Fruit fly (Drosophila melanogaster): Measurements from ENCODE around the gene bond.

dm6 chr3R:22518760-22519159, 31.7 kb upstream of the bond start:
- TF ChIP-seq N (GFP tag; optimal IDR thresholded peaks at IDR 0.05) (no peak), Hr83 (GFP tag; optimal IDR thresholded peaks at IDR 0.05; ENCODE audit: poor library complexity, severe bottlenecking) (no peak), Dif (GFP tag; optimal IDR thresholded peaks at IDR 0.05; ENCODE audit: partially characterized antibody) (no peak), OdsH (GFP tag; optimal IDR thresholded peaks at IDR 0.05) (no peak), pan (optimal IDR thresholded peaks at IDR 0.05) (no peak)
